Fruit fly (Drosophila melanogaster) S2 (cell line): ENCODE data around the gene Ndfip.

ENCODE experiments used
- CG8478 ChIP-seq: fragments of >200 bp; optimal IDR thresholded peaks from 2 replicates; lab custom pipeline; 2018
- CTCF ChIP-seq, 2 experiments: fragments of >200 bp; optimal IDR thresholded peaks; 2 replicates each; lab custom pipeline; 2018

DNA sequence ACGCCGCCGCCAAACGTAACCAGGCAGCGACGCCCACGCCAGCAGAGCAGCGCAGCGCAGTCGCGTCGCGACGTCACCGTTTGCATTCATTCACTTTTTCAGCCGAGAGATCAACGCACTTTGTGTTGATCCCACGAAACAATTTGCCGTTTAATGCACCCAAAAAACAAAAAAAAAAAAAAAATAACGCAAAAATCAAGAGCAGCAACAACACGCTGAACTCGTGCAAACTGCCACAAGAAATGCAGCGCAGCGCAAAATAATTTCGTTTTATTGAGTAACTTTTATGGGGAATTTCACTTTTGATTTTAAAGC, 45.1 kb downstream of the Ndfip start:
- TF ChIP-seq CTCF (optimal IDR thresholded peaks at IDR 0.05; lab: Kevin White, UChicago), result no peak
- TF ChIP-seq CG8478, result no peak
